Worm (Caenorhabditis elegans) whole organism, L4/young adult: Measurements from ENCODE around the gene thn-6.

Experiments used
- W03F9.2 ChIP-seq: fragments of 150-350 bp; optimal IDR thresholded peaks from 2 replicates; lab custom pipeline; 2014; ENCODE audit warnings: missing biosample characterization, missing genetic modification characterization
- him-1 ChIP-seq: sonication (generic microtip); optimal IDR thresholded peaks from 2 replicates; lab custom pipeline; 2016; ENCODE audit warnings: missing genotype, missing genetic modification reagents, missing genetic modification characterization, missing compliant biosample characterization

DNA sequence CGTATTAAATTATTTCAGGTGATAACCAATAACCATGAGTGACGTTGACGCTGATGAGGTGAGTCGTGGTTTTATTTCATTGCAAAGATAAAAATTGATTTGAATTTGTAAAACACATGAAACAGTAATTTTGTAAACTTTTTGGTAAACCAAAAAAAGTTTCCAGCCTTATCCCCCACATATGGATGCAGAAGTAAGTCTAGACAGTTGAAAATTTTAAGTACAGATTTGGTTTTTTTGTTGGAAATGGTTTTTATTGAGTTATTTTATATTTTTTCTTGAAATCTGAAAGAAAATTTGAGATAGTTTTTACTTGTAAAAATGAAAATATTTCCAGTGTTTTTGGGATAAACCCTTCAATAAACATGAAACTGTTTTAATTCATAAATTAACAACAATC lies 24.1 kb upstream of the thn-6 start, which contains the start of gene tni-4:
- TF ChIP-seq him-1, result no peak
- TF ChIP-seq W03F9.2 (tag; lab: Kevin White, UChicago), result no peak
